Fruit fly (Drosophila melanogaster): ENCODE measurements around the gene CG31174.
A peak's percentile ranks its signal among the peaks of the same experiment; 100 is the strongest.

Gene CG31174

DNA sequence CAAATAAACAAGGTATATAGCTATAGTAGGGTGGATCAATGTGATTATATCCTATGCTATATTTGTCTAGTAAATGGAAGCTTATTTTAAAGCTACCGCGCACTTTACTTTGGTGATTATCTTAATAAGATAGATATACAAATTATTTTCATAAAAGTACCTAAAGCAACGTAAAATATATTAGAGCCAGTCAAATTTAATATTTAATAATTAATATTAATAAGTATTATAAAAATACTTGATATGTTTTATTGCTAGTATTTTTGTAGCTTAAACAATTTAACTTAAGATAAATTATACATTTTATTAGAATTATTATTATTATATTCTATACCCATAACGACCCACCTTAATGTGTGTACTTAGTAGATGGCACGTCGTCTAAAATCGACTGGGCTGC lies 29.7 kb downstream of the CG31174 start (continued):
- TF ChIP-seq fkh (GFP tag; optimal IDR thresholded peaks at IDR 0.05) (no peak), lz (GFP tag; optimal IDR thresholded peaks at IDR 0.05) (no peak), ss (GFP tag; optimal IDR thresholded peaks at IDR 0.05) (peak; percentile 75 to 88), Gug (GFP tag; IDR thresholded peaks at IDR 0.05) (no peak), CG4318 (GFP tag; optimal IDR thresholded peaks at IDR 0.05) (peak; percentile 50), Eip93F (GFP tag; optimal IDR thresholded peaks at IDR 0.05) (no peak), Blimp-1 (GFP tag; optimal IDR thresholded peaks at IDR 0.05) (peak; percentile 12), CG31627 (GFP tag; optimal IDR thresholded peaks at IDR 0.05) (peak; percentile 23), fd85E (GFP tag; optimal IDR thresholded peaks at IDR 0.05) (no peak), esn (GFP tag; optimal IDR thresholded peaks at IDR 0.05) (peak; percentile 64), Hr39 (GFP tag; optimal IDR thresholded peaks at IDR 0.05) (no peak), net (GFP tag; optimal IDR thresholded peaks at IDR 0.05) (peak; percentile 60), spab (GFP tag; optimal IDR thresholded peaks at IDR 0.05) (peak; percentile 77)

DNA sequence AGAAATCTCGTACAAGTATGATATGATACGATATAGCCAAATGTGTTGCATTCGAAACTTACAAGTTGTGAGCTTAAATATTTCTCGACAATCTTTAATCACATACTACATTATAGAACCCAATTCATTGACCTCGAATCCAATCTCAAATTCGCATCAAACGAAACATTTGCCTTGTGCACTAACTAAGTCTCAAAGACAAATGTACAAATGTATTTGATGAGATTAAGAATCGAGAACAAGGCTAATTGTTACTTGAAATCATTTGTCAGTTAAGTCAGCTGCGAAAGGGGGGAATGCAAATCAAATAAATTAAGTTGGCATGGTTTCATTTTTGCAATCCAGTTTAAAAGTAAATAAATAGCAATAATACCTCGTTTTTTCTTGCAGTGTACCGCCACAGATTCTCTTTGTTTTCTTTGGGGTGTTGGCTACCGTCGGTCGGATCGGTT lies 30.8 kb downstream of the CG31174 start:
- TF ChIP-seq CG10631 (GFP tag; optimal IDR thresholded peaks at IDR 0.05) = peak; percentile 88
- TF ChIP-seq fkh (GFP tag; optimal IDR thresholded peaks at IDR 0.05) = no peak
- TF ChIP-seq fd85E (GFP tag; optimal IDR thresholded peaks at IDR 0.05) = no peak
- TF ChIP-seq net (GFP tag; optimal IDR thresholded peaks at IDR 0.05) = peak; percentile 90
- TF ChIP-seq CG9139 (GFP tag; optimal IDR thresholded peaks at IDR 0.05) = peak; percentile 80
- TF ChIP-seq Sox14 (GFP tag; optimal IDR thresholded peaks at IDR 0.05) = peak; percentile 95
- 0 out of 2 replicates have a peak, but pooled peaks have one; percentile 56 for TF ChIP-seq Gug (GFP tag; IDR thresholded peaks at IDR 0.05)
- TF ChIP-seq CG1621 (tag; optimal IDR thresholded peaks at IDR 0.05) = peak; percentile 78
- TF ChIP-seq ss (GFP tag; optimal IDR thresholded peaks at IDR 0.05) = peak; percentile 79 to 93
- TF ChIP-seq Eip78C (GFP tag) = peak; percentile 99
- peak; percentile 78 for TF ChIP-seq CG6163 (GFP tag; IDR thresholded peaks at IDR 0.05)
- TF ChIP-seq CG34406 (GFP tag; optimal IDR thresholded peaks at IDR 0.05) = peak; percentile 84
- peak; percentile 93 for TF ChIP-seq spab (GFP tag; optimal IDR thresholded peaks at IDR 0.05)
- peak; percentile 86 for TF ChIP-seq CG8632 (GFP tag; optimal IDR thresholded peaks at IDR 0.05)
- TF ChIP-seq CG3919 (GFP tag; optimal IDR thresholded peaks at IDR 0.05) = peak; percentile 76
- peak; percentile 95 for TF ChIP-seq esn (GFP tag; optimal IDR thresholded peaks at IDR 0.05)
- peak; percentile 89 for TF ChIP-seq Smox (GFP tag; optimal IDR thresholded peaks at IDR 0.05)
- TF ChIP-seq Sox102F (GFP tag; optimal IDR thresholded peaks at IDR 0.05) = peak; percentile 90
- TF ChIP-seq CG10669 (GFP tag; optimal IDR thresholded peaks at IDR 0.05) = peak; percentile 82
- TF ChIP-seq acj6 (GFP tag; optimal IDR thresholded peaks at IDR 0.05) = peak; percentile 87
- peak; percentile 87 for TF ChIP-seq CG16779 (tag; optimal IDR thresholded peaks at IDR 0.05)
- peak; percentile 64 for TF ChIP-seq CG11902 (GFP tag; optimal IDR thresholded peaks at IDR 0.05)
- peak; percentile 93 for TF ChIP-seq Eip75B (GFP tag; optimal IDR thresholded peaks at IDR 0.05)
- peak; percentile 91 for TF ChIP-seq lz (GFP tag; optimal IDR thresholded peaks at IDR 0.05)
- TF ChIP-seq CG15336 (GFP tag; IDR thresholded peaks at IDR 0.05) = peak; percentile 74
- peak; percentile 77 for TF ChIP-seq CG8119 (GFP tag; IDR thresholded peaks at IDR 0.05)
- TF ChIP-seq topi (GFP tag; optimal IDR thresholded peaks at IDR 0.05) = peak; percentile 90
- peak; percentile 82 for TF ChIP-seq cyc (GFP tag; optimal IDR thresholded peaks at IDR 0.05)
- TF ChIP-seq CG4318 (GFP tag; optimal IDR thresholded peaks at IDR 0.05) = peak; percentile 89
- peak; percentile 73; the same call in 2 of the 3 replicates for TF ChIP-seq eg (GFP tag; IDR thresholded peaks at IDR 0.05)
- peak; percentile 96 for TF ChIP-seq fd59A (GFP tag; optimal IDR thresholded peaks at IDR 0.05)
- no peak for TF ChIP-seq Hr38 (GFP tag; optimal IDR thresholded peaks at IDR 0.05)
- TF ChIP-seq CG6792 (GFP tag; optimal IDR thresholded peaks at IDR 0.05) = peak; percentile 86
- TF ChIP-seq salr (GFP tag; optimal IDR thresholded peaks at IDR 0.05) = peak; percentile 71 to 95
- TF ChIP-seq Hr4 (GFP tag; optimal IDR thresholded peaks at IDR 0.05) = peak; percentile 91
- peak; percentile 92 for TF ChIP-seq Met (GFP tag; optimal IDR thresholded peaks at IDR 0.05)
- TF ChIP-seq Ets96B (tag; optimal IDR thresholded peaks at IDR 0.05) = peak; percentile 81
- TF ChIP-seq Sox15 (GFP tag; optimal IDR thresholded peaks at IDR 0.05) = peak; percentile 86
- TF ChIP-seq CG6276 (GFP tag; optimal IDR thresholded peaks at IDR 0.05) = peak; percentile 72
- peak; percentile 87 for TF ChIP-seq achi (GFP tag; optimal IDR thresholded peaks at IDR 0.05)
- TF ChIP-seq CG3032 (tag; optimal IDR thresholded peaks at IDR 0.05) = peak; percentile 87
- peak; percentile 91 for TF ChIP-seq Hr39 (GFP tag; optimal IDR thresholded peaks at IDR 0.05)
- TF ChIP-seq Eip93F (GFP tag; optimal IDR thresholded peaks at IDR 0.05) = peak; percentile 59
- no peak for TF ChIP-seq CG6854 (GFP tag; optimal IDR thresholded peaks at IDR 0.05)
- TF ChIP-seq CG11294 (GFP tag; IDR thresholded peaks at IDR 0.05) = peak; percentile 48
- TF ChIP-seq CG6808 (GFP tag; optimal IDR thresholded peaks at IDR 0.05) = peak; percentile 89

Measured in whole organism, prepupa.